Worm (Caenorhabditis elegans) whole organism, L4/young adult: ENCODE measurements around the gene C14C11.7.
"Not testable (repeated sequence)": the region's sequence is repeated elsewhere in the genome, so short reads cannot be mapped to it uniquely, and the experiment has no call there.

ENCODE experiments used
- W03F9.2 ChIP-seq: fragments of 150-350 bp; optimal IDR thresholded peaks from 2 replicates; lab custom pipeline; 2014; ENCODE audit warnings: missing biosample characterization, missing genetic modification characterization
- him-1 ChIP-seq: sonication (generic microtip); optimal IDR thresholded peaks from 2 replicates; lab custom pipeline; 2016; ENCODE audit warnings: missing genotype, missing genetic modification reagents, missing genetic modification characterization, missing compliant biosample characterization

- not testable (repeated sequence) for TF ChIP-seq W03F9.2, him-1 (tag; lab: Kevin White, UChicago)
Measured at ce11 chrV:5663317-5663716, 2.6 kb downstream of the C14C11.7 start, which contains the start of gene C14C11.1.
